Worm (Caenorhabditis elegans) whole organism, L2 larva: Measurements from ENCODE around the gene math-38.

Experiments
- C34F6.9 ChIP-seq: fragments of 150-350 bp; optimal IDR thresholded peaks from 2 replicates; lab custom pipeline; 2014; ENCODE audit warnings: missing biosample characterization, missing genetic modification characterization
- F13H6.1 ChIP-seq: sonication (generic microtip); optimal IDR thresholded peaks from 2 replicates; lab custom pipeline; 2016; ENCODE audit warnings: missing genetic modification characterization, missing compliant biosample characterization
- R02D3.7 ChIP-seq: fragments of 150-350 bp; optimal IDR thresholded peaks from 2 replicates; lab custom pipeline; 2014; ENCODE audit warnings: missing biosample characterization, missing genetic modification characterization
- Y55F3AM.14 ChIP-seq: fragments of 200-800 bp; sonication (Bioruptor generic); optimal IDR thresholded peaks from 2 replicates; lab custom pipeline; 2018; ENCODE audit warnings: mild to moderate bottlenecking, missing genetic modification characterization, missing compliant biosample characterization
- ZK546.5 ChIP-seq: sonication (generic microtip); optimal IDR thresholded peaks from 2 replicates; lab custom pipeline; 2017; ENCODE audit warnings: missing biosample characterization, missing genetic modification characterization
- alr-1 ChIP-seq: fragments of 150-350 bp; optimal IDR thresholded peaks from 2 replicates; lab custom pipeline; 2014; ENCODE audit warnings: missing biosample characterization, missing genetic modification characterization
- ama-1 ChIP-seq: fragments of 150-350 bp; optimal IDR thresholded peaks from 2 replicates; lab custom pipeline; 2018; ENCODE audit warnings: inconsistent platforms
- blmp-1 ChIP-seq: sonication (generic microtip); optimal IDR thresholded peaks from 2 replicates; lab custom pipeline; 2017; ENCODE audit warnings: missing genetic modification characterization, mild to moderate bottlenecking, missing compliant biosample characterization, antibody characterized with exemption, moderate library complexity; ENCODE audit not compliant: insufficient read depth
- ceh-82 ChIP-seq: fragments of 150-350 bp; optimal IDR thresholded peaks from 2 replicates; lab custom pipeline; 2014; ENCODE audit warnings: missing biosample characterization, missing genetic modification characterization
- crh-2 ChIP-seq: sonication (generic microtip); optimal IDR thresholded peaks from 2 replicates; lab custom pipeline; 2017; ENCODE audit warnings: missing biosample characterization, missing genetic modification characterization
- egl-27 ChIP-seq: sonication (generic microtip); optimal IDR thresholded peaks from 3 replicates; lab custom pipeline; 2017; ENCODE audit warnings: missing biosample characterization, missing genetic modification reagents, missing genetic modification characterization
- fos-1 ChIP-seq: fragments of 150-350 bp; optimal IDR thresholded peaks from 2 replicates; lab custom pipeline; 2014; ENCODE audit warnings: missing biosample characterization, missing genetic modification characterization
- gmeb-1 ChIP-seq: fragments of 150-350 bp; optimal IDR thresholded peaks from 2 replicates; lab custom pipeline; 2014; ENCODE audit warnings: missing biosample characterization, missing genetic modification characterization
- lin-11 ChIP-seq: fragments of 150-350 bp; sonication (generic microtip); optimal IDR thresholded peaks from 2 replicates; lab custom pipeline; 2014; ENCODE audit warnings: missing biosample characterization, missing genetic modification characterization, inconsistent platforms, mixed read lengths
- lin-13 ChIP-seq: fragments of 150-350 bp; optimal IDR thresholded peaks from 2 replicates; lab custom pipeline; 2014; ENCODE audit warnings: missing biosample characterization, missing genetic modification reagents, missing genetic modification characterization
- lsy-2 ChIP-seq, 2 experiments: fragments of 150-350 bp in 1 of 2; sonication (generic microtip) in 1 of 2; optimal IDR thresholded peaks; 2 replicates each; lab custom pipeline; 2014 to 2017; ENCODE audit warnings: missing biosample characterization in 2 of 2, missing genetic modification characterization in 2 of 2
- mab-5 ChIP-seq: fragments of 150-350 bp; optimal IDR thresholded peaks from 2 replicates; lab custom pipeline; 2014; ENCODE audit warnings: missing biosample characterization, missing genetic modification characterization
- mbf-1 ChIP-seq: sonication (generic microtip); optimal IDR thresholded peaks from 2 replicates; lab custom pipeline; 2017; ENCODE audit warnings: missing biosample characterization, missing genetic modification characterization
- nhr-11 ChIP-seq: fragments of 150-350 bp; optimal IDR thresholded peaks from 2 replicates; lab custom pipeline; 2014; ENCODE audit warnings: missing biosample characterization, missing genetic modification characterization
- nhr-129 ChIP-seq: fragments of 150-350 bp; optimal IDR thresholded peaks from 2 replicates; lab custom pipeline; 2014; ENCODE audit warnings: missing biosample characterization, missing genetic modification characterization
- nhr-237 ChIP-seq: fragments of 150-350 bp; optimal IDR thresholded peaks from 2 replicates; lab custom pipeline; 2014; ENCODE audit warnings: missing biosample characterization, missing genetic modification characterization
- nhr-25 ChIP-seq: fragments of 150-350 bp; sonication (generic microtip); optimal IDR thresholded peaks from 3 replicates; lab custom pipeline; 2014; ENCODE audit warnings: missing biosample characterization, missing genetic modification characterization
- nhr-6 ChIP-seq: fragments of 150-350 bp; optimal IDR thresholded peaks from 2 replicates; lab custom pipeline; 2014; ENCODE audit warnings: missing biosample characterization, missing genetic modification characterization
- nhr-77 ChIP-seq: fragments of 150-350 bp; optimal IDR thresholded peaks from 2 replicates; lab custom pipeline; 2014; ENCODE audit warnings: missing biosample characterization, missing genetic modification characterization
- peb-1 ChIP-seq: fragments of 150-350 bp; optimal IDR thresholded peaks from 2 replicates; lab custom pipeline; 2014; ENCODE audit warnings: missing biosample characterization, missing genetic modification characterization
- sma-3 ChIP-seq: sonication (generic microtip); optimal IDR thresholded peaks from 2 replicates; lab custom pipeline; 2016; ENCODE audit warnings: missing genetic modification reagents, missing genetic modification characterization, missing compliant biosample characterization
- sma-9 ChIP-seq, 2 experiments: fragments of 150-350 bp in 1 of 2; sonication (generic microtip) in 1 of 2; optimal IDR thresholded peaks; 2 replicates each; lab custom pipeline; 2014 to 2016; ENCODE audit warnings: missing genetic modification characterization in 2 of 2, mild to moderate bottlenecking in 1 of 2, missing biosample characterization in 1 of 2, missing compliant biosample characterization in 1 of 2, missing genetic modification reagents in 1 of 2, moderate library complexity in 1 of 2
- snpc-4 ChIP-seq: fragments of 150-350 bp; optimal IDR thresholded peaks from 2 replicates; lab custom pipeline; 2014; ENCODE audit warnings: missing biosample characterization, missing genetic modification characterization
- unc-39 ChIP-seq: fragments of 150-350 bp; optimal IDR thresholded peaks from 2 replicates; lab custom pipeline; 2014; ENCODE audit warnings: missing biosample characterization, missing genetic modification characterization
- unc-55 ChIP-seq: fragments of 150-350 bp; sonication (generic microtip); optimal IDR thresholded peaks from 3 replicates; lab custom pipeline; 2014; ENCODE audit warnings: missing biosample characterization, missing genetic modification reagents, missing genetic modification characterization
- unc-62 ChIP-seq: fragments of 150-350 bp; optimal IDR thresholded peaks from 2 replicates; lab custom pipeline; 2014; ENCODE audit warnings: missing biosample characterization, missing genetic modification reagents, missing genetic modification characterization
- zag-1 ChIP-seq: fragments of 150-350 bp; optimal IDR thresholded peaks from 2 replicates; lab custom pipeline; 2014; ENCODE audit warnings: missing biosample characterization, missing genetic modification characterization
- ztf-1 ChIP-seq: fragments of 200-800 bp; sonication (Bioruptor generic); conservative IDR thresholded peaks from 2 replicates; pipeline ENCODE4 v1.3.6; 2022; ENCODE audit warnings: missing genetic modification characterization, missing compliant biosample characterization

Gene math-38

DNA sequence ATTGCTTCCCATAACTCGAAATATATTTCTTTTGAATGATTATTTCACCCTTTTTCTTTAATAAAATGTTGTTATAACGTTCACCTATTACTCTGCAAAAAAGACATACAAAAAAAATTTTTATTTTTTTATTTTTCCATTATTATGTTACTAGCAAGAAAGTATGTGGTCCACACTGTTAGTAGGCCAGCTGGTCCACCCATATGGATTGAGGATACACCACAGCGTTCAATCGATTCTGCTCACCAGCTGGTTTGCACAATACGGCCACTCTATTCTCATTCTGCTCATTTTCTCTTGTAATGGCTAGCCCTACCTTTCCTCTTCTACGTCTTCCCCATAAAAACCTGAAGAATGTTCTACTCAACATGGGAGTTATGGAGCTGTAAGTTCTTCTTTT, 41.2 kb downstream of the math-38 start, which contains the start of gene fbxb-44:
fbxb-44 (plus strand) TSS at position 301 of the 400 bp plus-strand sequence.
- TF ChIP-seq blmp-1 (tag; lab: Kevin White, UChicago) (no peak), peb-1 (no peak), snpc-4 (tag; lab: Kevin White, UChicago) (no peak), sma-3 (GFP tag; lab: Kevin White, UChicago) (no peak), sma-9 (GFP tag; optimal IDR thresholded peaks at IDR 0.05; lab: Kevin White, UChicago) (no peak), sma-9 (tag; optimal IDR thresholded peaks at IDR 0.05; lab: Kevin White, UChicago) (no peak), lin-11 (tag; lab: Kevin White, UChicago) (no peak), mab-5 (tag; lab: Kevin White, UChicago) (no peak), nhr-77 (tag; lab: Kevin White, UChicago) (no peak), Y55F3AM.14 (GFP tag; lab: Kevin White, UChicago) (no peak), crh-2 (no peak), ztf-1 (no peak)
- TF ChIP-seq, all 48 proteins: peak for 0

DNA sequence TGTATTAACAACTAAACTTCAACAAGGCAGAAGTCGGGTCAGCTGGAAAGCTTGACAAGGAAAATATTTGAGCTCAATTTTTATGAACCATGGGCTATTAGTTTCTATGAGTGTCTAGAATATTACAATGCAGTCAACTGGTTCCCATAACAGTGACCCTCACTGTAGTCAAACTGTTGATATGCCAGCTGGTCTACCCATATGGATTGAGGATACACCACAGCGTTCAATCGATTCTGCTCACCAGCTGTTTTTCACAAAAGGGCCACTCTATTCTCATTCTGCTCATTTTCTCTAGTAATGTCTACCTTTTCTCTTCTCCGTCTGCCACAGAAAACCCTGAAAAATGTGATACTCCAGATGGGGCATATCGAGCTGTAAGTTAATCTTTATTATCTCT, 42.5 kb downstream of the math-38 start, which contains the start of gene fbxb-42:
fbxb-42 (plus strand) TSS at position 301 of the 400 bp plus-strand sequence.
- TF ChIP-seq crh-2 = no peak
- no peak for TF ChIP-seq unc-39 (tag; lab: Kevin White, UChicago)
- no peak for TF ChIP-seq peb-1
- no peak for TF ChIP-seq lin-11 (tag; lab: Kevin White, UChicago)
- TF ChIP-seq nhr-11 (tag; lab: Kevin White, UChicago) = no peak
- TF ChIP-seq, all 48 proteins: peak for 0

DNA sequence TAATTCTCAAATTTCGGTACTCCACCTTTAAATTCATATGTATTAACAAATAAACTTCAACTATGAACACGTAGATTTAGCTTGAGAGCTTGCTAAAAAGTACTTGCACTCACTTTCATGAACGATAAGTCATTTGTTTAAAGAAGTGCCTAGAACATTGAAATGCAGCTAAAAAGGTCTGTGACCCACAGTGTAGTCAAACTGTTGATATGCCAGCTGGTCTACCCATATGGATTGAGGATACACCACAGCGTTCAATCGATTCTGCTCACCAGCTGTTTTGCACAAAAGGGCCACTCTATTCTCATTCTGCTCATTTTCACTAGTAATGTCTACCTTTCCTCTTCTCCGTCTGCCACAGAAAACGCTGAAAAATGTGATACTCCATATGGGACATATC, 43.9 kb downstream of the math-38 start, which contains the start of gene fbxb-43:
fbxb-43 (plus strand) TSS at position 301 of the 400 bp plus-strand sequence.
- no peak for TF ChIP-seq ztf-1
- no peak for TF ChIP-seq zag-1
- TF ChIP-seq C34F6.9 (tag; lab: Kevin White, UChicago) = no peak
- TF ChIP-seq unc-39 (tag; lab: Kevin White, UChicago) = no peak
- TF ChIP-seq mbf-1 = no peak
- no peak for TF ChIP-seq lsy-2 (tag; optimal IDR thresholded peaks at IDR 0.05; lab: Kevin White, UChicago)
- no peak for TF ChIP-seq alr-1 (tag; lab: Kevin White, UChicago)
- TF ChIP-seq nhr-129 (tag; lab: Kevin White, UChicago) = no peak
- no peak for TF ChIP-seq unc-55 (GFP tag; lab: Kevin White, UChicago)
- no peak for TF ChIP-seq nhr-6 (tag; lab: Kevin White, UChicago)
- no peak for TF ChIP-seq lin-11 (tag; lab: Kevin White, UChicago)
- TF ChIP-seq ZK546.5 = no peak
- TF ChIP-seq Y55F3AM.14 (GFP tag; lab: Kevin White, UChicago) = no peak
- no peak for TF ChIP-seq egl-27 (tag; lab: Kevin White, UChicago)
- TF ChIP-seq, all 48 proteins: peak for 0

DNA sequence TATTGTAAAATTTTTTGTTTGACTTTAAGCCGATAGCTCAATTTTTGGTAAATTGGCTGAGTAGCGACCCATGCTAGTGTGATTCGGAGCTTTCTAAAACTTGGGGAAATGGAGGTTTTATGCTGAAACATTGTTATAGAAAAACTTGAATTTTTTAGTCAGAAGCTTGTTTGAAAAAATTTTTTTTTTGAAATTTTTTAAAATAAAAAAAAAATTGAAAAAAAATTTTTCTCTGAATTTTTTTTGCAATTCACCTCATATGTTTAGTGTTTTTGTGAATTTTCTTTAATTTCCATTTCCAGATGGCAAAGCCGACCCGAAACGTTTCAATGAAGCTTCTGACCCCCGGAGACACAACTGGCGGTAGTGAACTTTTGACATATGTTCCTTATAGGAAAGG, 50.7 kb downstream of the math-38 start, which contains the start of gene Y51H7BR.4:
Y51H7BR.4 (plus strand) TSS at position 301 of the 400 bp plus-strand sequence.
- TF ChIP-seq nhr-11 (tag; lab: Kevin White, UChicago) (no peak), ceh-82 (tag; lab: Kevin White, UChicago) (no peak), C34F6.9 (tag; lab: Kevin White, UChicago) (no peak), lin-13 (GFP tag; lab: Kevin White, UChicago) (no peak), ztf-1 (no peak), gmeb-1 (no peak), nhr-25 (tag; lab: Kevin White, UChicago) (no peak), crh-2 (no peak), fos-1 (tag; lab: Kevin White, UChicago) (no peak), F13H6.1 (tag; lab: Kevin White, UChicago) (no peak), sma-3 (GFP tag; lab: Kevin White, UChicago) (no peak), egl-27 (tag; lab: Kevin White, UChicago) (no peak), unc-62 (no peak), ama-1 (lab: Kevin White, UChicago) (no peak), R02D3.7 (tag; lab: Kevin White, UChicago) (no peak), blmp-1 (tag; lab: Kevin White, UChicago) (no peak), nhr-237 (no peak), zag-1 (no peak)
